Fruit fly (Drosophila melanogaster) whole organism, embryonic: ENCODE measurements around the gene CG34453.

Experiments used
- C15 ChIP-seq: fragments of 200-800 bp; sonication (Bioruptor generic); IDR thresholded peaks from 3 replicates; pipeline ENCODE4 v1.3.6; 2022; ENCODE audit warnings: missing biosample characterization, missing genetic modification characterization
- CG11504 ChIP-seq: fragments of 200-800 bp; sonication (Bioruptor generic); optimal IDR thresholded peaks from 3 replicates; lab custom pipeline; 2019; ENCODE audit warnings: missing biosample characterization, mild to moderate bottlenecking, missing genetic modification characterization, moderate library complexity
- Dip3 ChIP-seq: fragments of 200-800 bp; sonication (Bioruptor generic); optimal IDR thresholded peaks from 3 replicates; lab custom pipeline; 2016; ENCODE audit warnings: missing biosample characterization, missing genetic modification characterization
- Doc2 ChIP-seq: fragments of 200-800 bp; sonication (Bioruptor generic); IDR thresholded peaks from 2 replicates; pipeline ENCODE4 v1.3.6; 2022; ENCODE audit warnings: missing biosample characterization, missing genetic modification characterization
- amos ChIP-seq: fragments of 200-800 bp; sonication (Bioruptor generic); IDR thresholded peaks from 2 replicates; pipeline ENCODE4 v1.3.6; 2022; ENCODE audit warnings: missing biosample characterization, missing genetic modification characterization; ENCODE audit not compliant: partially characterized antibody
- cato ChIP-seq: fragments of 200-800 bp; sonication (Bioruptor generic); optimal IDR thresholded peaks from 2 replicates; lab custom pipeline; 2016; ENCODE audit warnings: missing biosample characterization, missing genetic modification characterization, borderline replicate concordance
- eve ChIP-seq, 2 experiments: fragments of >200 bp; optimal IDR thresholded peaks; 2 replicates each; lab custom pipeline; 2017; ENCODE audit warnings: missing biosample characterization in 2 of 2, missing genetic modification characterization in 2 of 2
- hkb ChIP-seq, 2 experiments: fragments of 200-800 bp in 1 of 2; fragments of >200 bp in 1 of 2; sonication (Bioruptor generic) in 1 of 2; IDR thresholded peaks in 1 of 2; optimal IDR thresholded peaks in 1 of 2; 2 replicates each; pipeline versions ENCODE4 v1.3.6 to Lab custom; 2017 to 2022; ENCODE audit warnings: missing biosample characterization in 1 of 2, missing genetic modification characterization in 1 of 2
- lbe ChIP-seq: fragments of 200-800 bp; sonication (Bioruptor generic); optimal IDR thresholded peaks from 2 replicates; lab custom pipeline; 2016; ENCODE audit warnings: missing biosample characterization, mild to moderate bottlenecking, missing genetic modification characterization
- pfk ChIP-seq: fragments of 200-800 bp; sonication (Bioruptor generic); optimal IDR thresholded peaks from 2 replicates; lab custom pipeline; 2018; ENCODE audit warnings: missing biosample characterization, mild to moderate bottlenecking, missing genetic modification characterization, moderate library complexity
- stwl ChIP-seq: fragments of 200-800 bp; sonication (Bioruptor generic); optimal IDR thresholded peaks from 3 replicates; lab custom pipeline; 2018; ENCODE audit warnings: missing biosample characterization, mild to moderate bottlenecking, missing genetic modification characterization, moderate library complexity
- wek ChIP-seq: fragments of 200-800 bp; sonication (Bioruptor generic); optimal IDR thresholded peaks from 3 replicates; lab custom pipeline; 2018; ENCODE audit warnings: missing biosample characterization, mild to moderate bottlenecking, missing genetic modification characterization, moderate library complexity

DNA sequence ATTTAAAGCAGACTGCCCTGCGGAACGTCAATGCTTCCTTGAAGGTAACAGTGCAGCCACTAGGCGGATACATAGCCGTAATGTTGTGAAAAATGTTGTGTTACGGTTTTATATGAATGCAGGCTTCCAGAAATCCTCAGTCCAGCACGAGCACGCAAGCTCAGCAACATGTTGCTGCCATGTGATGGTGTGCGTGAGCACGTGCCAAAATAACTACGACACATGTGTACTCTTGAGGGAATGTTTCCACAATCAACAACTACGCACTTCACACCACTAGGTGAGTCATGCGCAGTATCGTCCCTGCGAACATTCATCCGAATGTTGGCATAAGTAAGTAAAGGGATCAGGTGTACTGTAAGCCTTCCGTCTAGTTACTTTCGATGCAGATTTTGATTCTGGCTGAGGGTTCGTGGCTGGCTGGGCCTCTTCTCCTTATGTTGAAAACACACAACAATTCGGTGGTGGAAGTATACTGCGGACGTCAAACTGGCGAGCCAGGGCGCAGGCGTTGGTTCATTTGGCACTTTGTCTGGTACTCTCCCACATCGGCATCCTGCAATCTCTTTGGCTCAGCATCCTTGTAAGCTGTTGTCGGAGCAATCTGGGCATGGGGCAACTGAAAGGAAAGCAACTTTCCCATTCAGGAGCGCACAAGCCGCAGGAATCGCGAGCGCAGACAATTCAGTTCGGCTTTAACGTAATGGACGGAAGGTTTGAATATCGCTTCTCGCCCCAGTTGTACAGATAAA, 43.8 kb upstream of the CG34453 start, which contains the start of gene RhoGEF3:
- TF ChIP-seq Doc2 = no peak
- TF ChIP-seq C15 (GFP tag; lab: Robert Waterston, UW) = no peak
- TF ChIP-seq cato = no peak
- no peak for TF ChIP-seq eve (GFP tag; optimal IDR thresholded peaks at IDR 0.05; lab: Kevin White, UChicago)
- no peak for TF ChIP-seq stwl (tag; lab: Kevin White, UChicago)
- TF ChIP-seq pfk (GFP tag; lab: Kevin White, UChicago) = no peak
- TF ChIP-seq Dip3 (GFP tag; lab: Kevin White, UChicago) = no peak
- no peak for TF ChIP-seq lbe
- no peak for TF ChIP-seq wek (GFP tag; lab: Kevin White, UChicago)
- TF ChIP-seq amos (GFP tag; lab: Robert Waterston, UW) = no peak
- no peak for TF ChIP-seq hkb (optimal IDR thresholded peaks at IDR 0.05; lab: Kevin White, UChicago)
- TF ChIP-seq hkb (GFP tag; IDR thresholded peaks at IDR 0.05; lab: Robert Waterston, UW) = no peak
- peak; percentile 99 for TF ChIP-seq CG11504 (tag; lab: Kevin White, UChicago)
